Worm (Caenorhabditis elegans) whole organism, young adult: Measurements from ENCODE around the gene mrps-26.

Experiments used
- K11D2.4 ChIP-seq: fragments of 200-800 bp; sonication (Bioruptor generic); IDR thresholded peaks from 2 replicates; pipeline ENCODE4 v1.3.6; 2022; ENCODE audit warnings: missing genetic modification reagents, missing genetic modification characterization, missing compliant biosample characterization
- attf-5 ChIP-seq: fragments of 200-800 bp; sonication (Bioruptor generic); optimal IDR thresholded peaks from 2 replicates; lab custom pipeline; 2018; ENCODE audit warnings: mild to moderate bottlenecking, missing genetic modification characterization, missing compliant biosample characterization
- ceh-91 ChIP-seq: fragments of 200-800 bp; sonication (Bioruptor generic); IDR thresholded peaks from 2 replicates; pipeline ENCODE4 v1.3.6; 2022; ENCODE audit warnings: missing genetic modification reagents, missing genetic modification characterization, missing compliant biosample characterization
- egl-44 ChIP-seq: fragments of 200-800 bp; sonication (Bioruptor generic); IDR thresholded peaks from 2 replicates; pipeline ENCODE4 v1.3.6; 2022; ENCODE audit warnings: missing genetic modification reagents, missing genetic modification characterization, missing compliant biosample characterization
- lin-54 ChIP-seq: fragments of 200-800 bp; sonication (Bioruptor generic); optimal IDR thresholded peaks from 2 replicates; lab custom pipeline; 2018; ENCODE audit warnings: mild to moderate bottlenecking, missing genetic modification characterization, missing compliant biosample characterization
- madf-3 ChIP-seq: fragments of 200-800 bp; sonication (Bioruptor generic); IDR thresholded peaks from 2 replicates; pipeline ENCODE4 v1.3.6; 2022; ENCODE audit warnings: missing genetic modification reagents, missing genetic modification characterization, missing compliant biosample characterization
- pbrm-1 ChIP-seq: fragments of 200-800 bp; sonication (Bioruptor generic); IDR thresholded peaks from 2 replicates; pipeline ENCODE4 v1.3.6; 2022; ENCODE audit warnings: missing genetic modification reagents, missing genetic modification characterization, missing compliant biosample characterization
- ztf-25 ChIP-seq: fragments of 200-800 bp; sonication (Bioruptor generic); IDR thresholded peaks from 2 replicates; pipeline ENCODE4 v1.3.6; 2022; ENCODE audit warnings: missing genetic modification reagents, missing genetic modification characterization, missing compliant biosample characterization

DNA sequence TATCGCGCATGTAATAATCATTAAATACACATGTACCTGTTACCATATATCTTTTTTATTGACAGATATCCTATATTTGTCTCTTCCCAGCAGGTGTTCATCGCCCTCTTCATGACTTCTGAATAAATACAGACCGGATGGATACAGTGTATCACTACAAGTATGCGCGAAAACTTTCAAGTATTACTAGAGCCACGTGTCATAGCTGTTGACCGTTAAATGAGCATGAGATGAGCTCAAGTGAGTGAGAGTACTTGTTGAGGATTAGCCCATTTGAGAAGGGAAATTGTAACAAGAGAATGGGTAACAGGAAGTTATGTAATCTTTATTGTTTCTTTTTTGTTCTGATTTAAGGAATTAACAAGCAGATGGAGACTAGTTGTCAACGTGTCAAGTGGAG is 10.7 kb downstream of the mrps-26 start:
- TF ChIP-seq madf-3 (no peak), K11D2.4 (GFP tag; lab: Robert Waterston, UW) (no peak), attf-5 (GFP tag; lab: Kevin White, UChicago) (no peak), ceh-91 (GFP tag; lab: Robert Waterston, UW) (no peak), pbrm-1 (no peak), egl-44 (no peak), lin-54 (GFP tag; lab: Kevin White, UChicago) (no peak), ztf-25 (GFP tag; lab: Robert Waterston, UW) (no peak)
